Fruit fly (Drosophila melanogaster): ENCODE results near the gene CG10154.

DNA sequence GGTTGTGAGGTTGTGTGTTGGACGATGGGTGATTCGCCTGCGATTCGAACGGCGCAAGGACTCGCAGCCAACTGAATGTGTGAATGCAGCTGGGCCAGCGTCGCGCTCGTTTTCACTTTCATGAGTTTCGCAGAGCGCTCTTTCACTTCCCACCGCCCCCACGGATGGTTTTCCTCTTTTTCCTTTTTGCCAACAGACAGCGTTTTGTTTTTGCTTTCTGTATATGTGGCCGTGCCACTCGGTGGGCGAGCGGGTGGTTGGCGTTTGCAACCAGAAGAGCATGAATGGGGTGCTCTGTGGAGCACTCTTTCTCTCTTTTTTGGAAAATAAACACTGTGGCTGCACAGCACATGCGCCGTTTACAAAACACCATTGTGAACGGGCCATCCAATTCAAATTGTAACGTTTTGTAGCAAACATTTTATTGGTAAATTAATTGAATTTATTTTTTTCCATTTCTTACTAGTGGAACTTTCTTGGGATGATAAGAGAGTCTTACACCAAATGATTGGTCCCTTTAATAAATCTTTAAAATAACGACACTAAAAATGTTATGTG is 1.7 kb downstream of the CG10154 start, which contains the start of gene CG10713:
- no peak for TF ChIP-seq Myc (optimal IDR thresholded peaks at IDR 0.05)
- TF ChIP-seq insv (optimal IDR thresholded peaks at IDR 0.05) = no peak
- TF ChIP-seq psq (optimal IDR thresholded peaks at IDR 0.05) = no peak

All from Kc167 (cell line).